Fruit fly (Drosophila melanogaster) whole organism, embryonic: ENCODE results near the gene CG43867.
A peak's percentile ranks its signal among the peaks of the same experiment; 100 is the strongest.

Experiments
- ATbp ChIP-seq: fragments of 200-800 bp; sonication (Bioruptor generic); optimal IDR thresholded peaks from 2 replicates; lab custom pipeline; 2017; ENCODE audit warnings: missing biosample characterization, mild to moderate bottlenecking, missing genetic modification characterization, missing genetic modification reagents
- Abd-B ChIP-seq: fragments of 200-800 bp; sonication (Bioruptor generic); optimal IDR thresholded peaks from 2 replicates; lab custom pipeline; 2018; ENCODE audit warnings: missing biosample characterization, mild to moderate bottlenecking, missing genetic modification characterization, moderate library complexity
- Aef1 ChIP-seq: fragments of 200-800 bp; sonication (Bioruptor generic); IDR thresholded peaks from 3 replicates; pipeline ENCODE4 v1.3.6; 2022; ENCODE audit warnings: missing biosample characterization, missing genetic modification characterization
- Blimp-1 ChIP-seq: fragments of 200-800 bp; sonication (Bioruptor generic); optimal IDR thresholded peaks from 3 replicates; lab custom pipeline; 2018; ENCODE audit warnings: missing biosample characterization, missing genetic modification characterization, mild to moderate bottlenecking, moderate library complexity, missing genetic modification reagents
- CG10209 ChIP-seq: fragments of 200-800 bp; sonication (Bioruptor generic); optimal IDR thresholded peaks from 3 replicates; lab custom pipeline; 2017; ENCODE audit warnings: missing biosample characterization, mild to moderate bottlenecking, missing genetic modification characterization, missing genetic modification reagents
- CG13624 ChIP-seq: fragments of 200-800 bp; sonication (Bioruptor generic); optimal IDR thresholded peaks from 2 replicates; lab custom pipeline; 2016; ENCODE audit warnings: missing biosample characterization, missing genetic modification characterization
- CG14860 ChIP-seq: fragments of 200-800 bp; sonication (Bioruptor generic); IDR thresholded peaks from 3 replicates; pipeline ENCODE4 v1.3.6; 2022; ENCODE audit warnings: missing biosample characterization, missing genetic modification characterization; ENCODE audit not compliant: partially characterized antibody
- CG1603 ChIP-seq: fragments of 200-800 bp; sonication (Bioruptor generic); optimal IDR thresholded peaks from 2 replicates; lab custom pipeline; 2019; ENCODE audit warnings: missing biosample characterization, mild to moderate bottlenecking, missing genetic modification characterization, moderate library complexity
- CG16863 ChIP-seq: fragments of 200-800 bp; sonication (Bioruptor generic); optimal IDR thresholded peaks from 3 replicates; lab custom pipeline; 2016; ENCODE audit warnings: missing biosample characterization, missing genetic modification characterization
- CG1792 ChIP-seq: fragments of 200-800 bp; sonication (Bioruptor generic); optimal IDR thresholded peaks from 2 replicates; lab custom pipeline; 2016; ENCODE audit warnings: missing biosample characterization, missing genetic modification characterization
- CG18262 ChIP-seq: fragments of 200-800 bp; optimal IDR thresholded peaks from 3 replicates; lab custom pipeline; 2019; ENCODE audit warnings: missing biosample characterization, mild to moderate bottlenecking, missing genetic modification characterization, moderate library complexity
- CG18599 ChIP-seq: fragments of 200-800 bp; sonication (Bioruptor generic); optimal IDR thresholded peaks from 3 replicates; lab custom pipeline; 2017; ENCODE audit warnings: missing biosample characterization, missing genetic modification characterization, mild to moderate bottlenecking, moderate library complexity, missing genetic modification reagents
- CG2120 ChIP-seq: fragments of 200-800 bp; sonication (Bioruptor generic); optimal IDR thresholded peaks from 3 replicates; lab custom pipeline; 2016; ENCODE audit warnings: missing biosample characterization, missing genetic modification characterization
- CG2712 ChIP-seq: fragments of 200-800 bp; optimal IDR thresholded peaks from 3 replicates; lab custom pipeline; 2019; ENCODE audit warnings: missing biosample characterization, mild to moderate bottlenecking, missing genetic modification characterization, moderate library complexity
- CG3995 ChIP-seq: fragments of 200-800 bp; sonication (Bioruptor generic); optimal IDR thresholded peaks from 3 replicates; lab custom pipeline; 2016; ENCODE audit warnings: missing biosample characterization, missing genetic modification characterization
- CG4328 ChIP-seq: fragments of 200-800 bp; sonication (Bioruptor generic); optimal IDR thresholded peaks from 3 replicates; lab custom pipeline; 2017; ENCODE audit warnings: missing biosample characterization, missing genetic modification reagents, missing genetic modification characterization
- CG4360 ChIP-seq: fragments of 200-800 bp; sonication (Bioruptor generic); IDR thresholded peaks from 2 replicates; pipeline ENCODE4 v1.3.6; 2022; ENCODE audit warnings: missing biosample characterization, missing genetic modification characterization
- CG4820 ChIP-seq: fragments of 200-800 bp; sonication (Bioruptor generic); optimal IDR thresholded peaks from 3 replicates; lab custom pipeline; 2016; ENCODE audit warnings: missing biosample characterization, missing genetic modification characterization
- CG4854 ChIP-seq: fragments of 200-800 bp; sonication (Bioruptor generic); optimal IDR thresholded peaks from 2 replicates; lab custom pipeline; 2016; ENCODE audit warnings: missing biosample characterization, missing genetic modification characterization, inconsistent platforms
- CG5180 ChIP-seq: fragments of 200-800 bp; sonication (Bioruptor generic); optimal IDR thresholded peaks from 3 replicates; lab custom pipeline; 2017; ENCODE audit warnings: missing biosample characterization, missing genetic modification characterization, mild to moderate bottlenecking, moderate library complexity, missing genetic modification reagents
- CG7745 ChIP-seq: fragments of 200-800 bp; sonication (Bioruptor generic); optimal IDR thresholded peaks from 2 replicates; lab custom pipeline; 2018; ENCODE audit warnings: missing biosample characterization, mild to moderate bottlenecking, missing genetic modification characterization, moderate library complexity
- CG9797 ChIP-seq: fragments of 200-800 bp; sonication (Bioruptor generic); optimal IDR thresholded peaks from 3 replicates; lab custom pipeline; 2018; ENCODE audit warnings: missing biosample characterization, mild to moderate bottlenecking, missing genetic modification characterization
- CG9932 ChIP-seq: fragments of 200-800 bp; sonication (Bioruptor generic); IDR thresholded peaks from 2 replicates; pipeline ENCODE4 v1.3.6; 2022; ENCODE audit warnings: missing biosample characterization, missing genetic modification characterization
- CHES-1-like ChIP-seq: fragments of 200-800 bp; sonication (Bioruptor generic); optimal IDR thresholded peaks from 2 replicates; lab custom pipeline; 2016; ENCODE audit warnings: missing biosample characterization, missing genetic modification characterization
- Ets97D ChIP-seq: fragments of 200-800 bp; sonication (Bioruptor generic); optimal IDR thresholded peaks from 3 replicates; lab custom pipeline; 2016; ENCODE audit warnings: missing biosample characterization, missing genetic modification characterization
- HLH54F ChIP-seq: fragments of 200-800 bp; sonication (Bioruptor generic); optimal IDR thresholded peaks from 3 replicates; lab custom pipeline; 2016; ENCODE audit warnings: missing biosample characterization, missing genetic modification characterization
- HmgZ ChIP-seq: fragments of 200-800 bp; sonication (Bioruptor generic); optimal IDR thresholded peaks from 2 replicates; lab custom pipeline; 2018; ENCODE audit warnings: missing biosample characterization, mild to moderate bottlenecking, missing genetic modification characterization
- Myb ChIP-seq: fragments of 200-800 bp; sonication (Bioruptor generic); optimal IDR thresholded peaks from 2 replicates; lab custom pipeline; 2016; ENCODE audit warnings: missing biosample characterization, missing genetic modification characterization
- PHDP ChIP-seq: fragments of 200-800 bp; sonication (Bioruptor generic); optimal IDR thresholded peaks from 3 replicates; lab custom pipeline; 2018; ENCODE audit warnings: missing biosample characterization, mild to moderate bottlenecking, missing genetic modification characterization, moderate library complexity
- Rx ChIP-seq: fragments of 200-800 bp; sonication (Bioruptor generic); IDR thresholded peaks from 2 replicates; pipeline ENCODE4 v1.3.6; 2022; ENCODE audit warnings: missing biosample characterization, missing genetic modification characterization
- ac ChIP-seq: fragments of 200-800 bp; sonication (Bioruptor generic); optimal IDR thresholded peaks from 3 replicates; lab custom pipeline; 2017; ENCODE audit warnings: missing biosample characterization, mild to moderate bottlenecking, missing genetic modification characterization
- ash1 ChIP-seq: fragments of 200-800 bp; sonication (Bioruptor generic); optimal IDR thresholded peaks from 2 replicates; lab custom pipeline; 2018; ENCODE audit warnings: missing biosample characterization, mild to moderate bottlenecking, missing genetic modification characterization
- chif ChIP-seq, 2 experiments: fragments of 200-800 bp; sonication (Bioruptor generic); optimal IDR thresholded peaks; 3 replicates each; lab custom pipeline; 2016; ENCODE audit warnings: missing biosample characterization in 2 of 2, missing genetic modification characterization in 2 of 2
- dpn ChIP-seq, 2 experiments: fragments of 200-800 bp; sonication (Bioruptor generic); optimal IDR thresholded peaks; 3 replicates each; lab custom pipeline; 2016; ENCODE audit warnings: missing biosample characterization in 2 of 2, missing genetic modification characterization in 2 of 2
- emc ChIP-seq: fragments of 200-800 bp; sonication (Bioruptor generic); optimal IDR thresholded peaks from 2 replicates; lab custom pipeline; 2016; ENCODE audit warnings: missing biosample characterization, missing genetic modification characterization
- exex ChIP-seq: fragments of 200-800 bp; sonication (Bioruptor generic); optimal IDR thresholded peaks from 4 replicates; lab custom pipeline; 2018; ENCODE audit warnings: missing biosample characterization, mild to moderate bottlenecking, missing genetic modification characterization, moderate library complexity
- ind ChIP-seq: fragments of 200-800 bp; sonication (Bioruptor generic); optimal IDR thresholded peaks from 3 replicates; lab custom pipeline; 2016; ENCODE audit warnings: missing biosample characterization, missing genetic modification characterization
- inv ChIP-seq: fragments of 200-800 bp; sonication (Bioruptor generic); IDR thresholded peaks from 2 replicates; pipeline ENCODE4 v1.3.6; 2022; ENCODE audit warnings: missing biosample characterization, missing genetic modification characterization; ENCODE audit not compliant: partially characterized antibody
- kay ChIP-seq: fragments of 200-800 bp; sonication (Bioruptor generic); optimal IDR thresholded peaks from 2 replicates; lab custom pipeline; 2016; ENCODE audit warnings: missing biosample characterization, missing genetic modification characterization
- pb ChIP-seq: fragments of 200-800 bp; sonication (Bioruptor generic); optimal IDR thresholded peaks from 3 replicates; lab custom pipeline; 2016; ENCODE audit warnings: missing biosample characterization, missing genetic modification characterization
- phol ChIP-seq: fragments of 200-800 bp; sonication (Bioruptor generic); optimal IDR thresholded peaks from 3 replicates; lab custom pipeline; 2018; ENCODE audit warnings: missing biosample characterization, mild to moderate bottlenecking, missing genetic modification characterization, moderate library complexity
- pnt ChIP-seq: fragments of 200-800 bp; sonication (Bioruptor generic); optimal IDR thresholded peaks from 3 replicates; lab custom pipeline; 2016; ENCODE audit warnings: missing biosample characterization, missing genetic modification characterization
- pzg ChIP-seq: fragments of 200-800 bp; sonication (Bioruptor generic); optimal IDR thresholded peaks from 3 replicates; lab custom pipeline; 2018; ENCODE audit warnings: missing biosample characterization, mild to moderate bottlenecking, missing genetic modification characterization, moderate library complexity
- ro ChIP-seq: fragments of 200-800 bp; sonication (Bioruptor generic); IDR thresholded peaks from 2 replicates; pipeline ENCODE4 v1.3.6; 2022; ENCODE audit warnings: missing biosample characterization, missing genetic modification characterization
- sens ChIP-seq: fragments of 200-800 bp; sonication (Bioruptor generic); peaks from one replicate; lab custom pipeline; 2016; ENCODE audit warnings: missing biosample characterization, missing genetic modification characterization
- seq ChIP-seq: fragments of 200-800 bp; sonication (Bioruptor generic); IDR thresholded peaks from 2 replicates; pipeline ENCODE4 v1.3.6; 2022; ENCODE audit warnings: missing biosample characterization, missing genetic modification characterization
- sisA ChIP-seq: fragments of 200-800 bp; sonication (Bioruptor generic); IDR thresholded peaks from 2 replicates; pipeline ENCODE4 v1.3.6; 2022; ENCODE audit warnings: missing biosample characterization, missing genetic modification characterization
- sna ChIP-seq: fragments of 200-800 bp; sonication (Bioruptor generic); IDR thresholded peaks from 2 replicates; pipeline ENCODE4 v1.3.6; 2022; ENCODE audit warnings: missing biosample characterization, missing genetic modification characterization; ENCODE audit not compliant: partially characterized antibody
- toy ChIP-seq: fragments of 200-800 bp; sonication (Bioruptor generic); IDR thresholded peaks from 2 replicates; pipeline ENCODE4 v1.3.6; 2022; ENCODE audit warnings: missing biosample characterization, missing genetic modification characterization
- vfl ChIP-seq: fragments of 200-800 bp; sonication (Bioruptor generic); optimal IDR thresholded peaks from 2 replicates; lab custom pipeline; 2016; ENCODE audit warnings: missing biosample characterization, missing genetic modification characterization
- vnd ChIP-seq: fragments of 200-800 bp; sonication (Bioruptor generic); IDR thresholded peaks from 3 replicates; pipeline ENCODE4 v1.3.6; 2022; ENCODE audit warnings: missing biosample characterization, missing genetic modification characterization; ENCODE audit not compliant: partially characterized antibody
- wor ChIP-seq: fragments of 200-800 bp; sonication (Bioruptor generic); IDR thresholded peaks from 2 replicates; pipeline ENCODE4 v1.3.6; 2022; ENCODE audit warnings: missing biosample characterization, missing genetic modification characterization

The CG43867 gene

dm6 chrX:779344-779743 is 148.4 kb downstream of the CG43867 start (continued):
- TF ChIP-seq CG18262 (tag; lab: Kevin White, UChicago) (peak; percentile 44), CG2120 (GFP tag; lab: Kevin White, UChicago) (no peak), Blimp-1 (GFP tag; lab: Kevin White, UChicago) (peak; percentile 28), sna (no peak), chif (GFP tag; optimal IDR thresholded peaks at IDR 0.05; lab: Kevin White, UChicago) (no peak), dpn (GFP tag; optimal IDR thresholded peaks at IDR 0.05; lab: Kevin White, UChicago) (no peak), ro (GFP tag; lab: Robert Waterston, UW) (no peak), wor (GFP tag; lab: Robert Waterston, UW) (no peak), vnd (GFP tag; lab: Robert Waterston, UW) (no peak), ac (GFP tag; lab: Kevin White, UChicago) (no peak), Ets97D (no peak), CG4854 (no peak), sens (GFP tag; lab: Kevin White, UChicago) (peak; percentile 39), CG9797 (GFP tag; lab: Kevin White, UChicago) (no peak), CG4328 (GFP tag; lab: Kevin White, UChicago) (no peak), CG2712 (peak; percentile 35), inv (no peak), CG4360 (GFP tag; lab: Robert Waterston, UW) (no peak), CG13624 (no peak), CG10209 (GFP tag; lab: Kevin White, UChicago) (no peak), pzg (GFP tag; lab: Kevin White, UChicago) (no peak), Abd-B (GFP tag; lab: Kevin White, UChicago) (no peak), ATbp (peak; percentile 45), CG1792 (GFP tag; lab: Kevin White, UChicago) (no peak), PHDP (no peak), CG16863 (no peak), CHES-1-like (GFP tag; lab: Kevin White, UChicago) (no peak), exex (tag; lab: Kevin White, UChicago) (no peak), CG1603 (tag; lab: Kevin White, UChicago) (peak; percentile 26), Aef1 (GFP tag; lab: Robert Waterston, UW) (no peak), CG3995 (no peak), CG18599 (GFP tag; lab: Kevin White, UChicago) (peak; percentile 12), Myb (no peak), pb (no peak), vfl (no peak), CG4820 (GFP tag; lab: Kevin White, UChicago) (no peak), toy (GFP tag; lab: Robert Waterston, UW) (no peak), pnt (GFP tag; lab: Kevin White, UChicago) (no peak), phol (tag; lab: Kevin White, UChicago) (peak; percentile 39), CG9932 (no peak), seq (GFP tag; lab: Robert Waterston, UW) (no peak), sisA (0 out of 2 replicates have a peak, but pooled peaks have one; percentile 21), kay (no peak), CG7745 (tag; lab: Kevin White, UChicago) (no peak), emc (no peak), HLH54F (no peak), ash1 (no peak), HmgZ (tag; lab: Kevin White, UChicago) (no peak), Rx (GFP tag; lab: Robert Waterston, UW) (no peak), CG5180 (GFP tag; lab: Kevin White, UChicago) (no peak), ind (GFP tag; lab: Kevin White, UChicago) (no peak), CG14860 (GFP tag; lab: Robert Waterston, UW) (no peak)
